Fruit fly (Drosophila melanogaster): Measurements from ENCODE around the gene Arglu1.

Arglu1 gene

dm6 chr2L:9956993-9957652, 19.2 kb upstream of the Arglu1 start, which contains the start of the genes CG4658 and CG5846 (continued):
- TF ChIP-seq lov (optimal IDR thresholded peaks at IDR 0.05) (no peak), lov (GFP tag; IDR thresholded peaks at IDR 0.05) (peak; percentile 86), Poxn (GFP tag; IDR thresholded peaks at IDR 0.05) (peak; percentile 62), CG6765 (GFP tag; optimal IDR thresholded peaks at IDR 0.05) (peak; percentile 63), HLHmδ (GFP tag; optimal IDR thresholded peaks at IDR 0.05) (no peak), CG18764 (GFP tag; optimal IDR thresholded peaks at IDR 0.05) (peak; percentile 93), B-H2 (GFP tag; optimal IDR thresholded peaks at IDR 0.05) (peak; percentile 85), NfI (GFP tag; optimal IDR thresholded peaks at IDR 0.05) (peak; percentile 87), trem (tag; optimal IDR thresholded peaks at IDR 0.05) (peak; percentile 95), CG12769 (tag; optimal IDR thresholded peaks at IDR 0.05) (no peak), CG32767 (GFP tag; IDR thresholded peaks at IDR 0.05) (peak; percentile 96), psq (GFP tag; optimal IDR thresholded peaks at IDR 0.05) (peak; percentile 81), Rx (GFP tag; IDR thresholded peaks at IDR 0.05) (peak; percentile 82), Ptx1 (GFP tag; IDR thresholded peaks at IDR 0.05) (peak; percentile 98), CG5180 (GFP tag; optimal IDR thresholded peaks at IDR 0.05) (no peak), Sry-δ (GFP tag; optimal IDR thresholded peaks at IDR 0.05) (peak; percentile 44), tll (GFP tag; optimal IDR thresholded peaks at IDR 0.05) (peak in 1 of 2 experiments; percentile 54), ttk (GFP tag; IDR thresholded peaks at IDR 0.05) (peak; percentile 96), sim (GFP tag; IDR thresholded peaks at IDR 0.05) (peak; percentile 93), CG18619 (GFP tag; optimal IDR thresholded peaks at IDR 0.05) (peak; percentile 87), CkIIα-i1 (GFP tag; IDR thresholded peaks at IDR 0.05) (no peak; the same call in 1 of the 2 replicates), H2.0 (GFP tag; IDR thresholded peaks at IDR 0.05) (peak; percentile 91), CG4820 (GFP tag; optimal IDR thresholded peaks at IDR 0.05) (peak; percentile 90), nom (GFP tag; optimal IDR thresholded peaks at IDR 0.05) (peak; percentile 70), CG4404 (GFP tag; IDR thresholded peaks at IDR 0.05) (peak; percentile 91), MESR4 (GFP tag; optimal IDR thresholded peaks at IDR 0.05) (peak; percentile 60), D19B (GFP tag; optimal IDR thresholded peaks at IDR 0.05) (peak; percentile 100), rib (GFP tag; IDR thresholded peaks at IDR 0.05) (peak; percentile 86), CG31224 (GFP tag; IDR thresholded peaks at IDR 0.05) (peak; percentile 90), bsh (GFP tag; optimal IDR thresholded peaks at IDR 0.05) (peak; percentile 16 to 97), CG10366 (GFP tag; IDR thresholded peaks at IDR 0.05) (peak; percentile 92), HLH54F (GFP tag; optimal IDR thresholded peaks at IDR 0.05) (peak; percentile 75), TFAM (GFP tag; optimal IDR thresholded peaks at IDR 0.05) (peak; percentile 67), sd (tag; optimal IDR thresholded peaks at IDR 0.05) (peak; percentile 84), CG17912 (GFP tag; optimal IDR thresholded peaks at IDR 0.05) (peak; percentile 9), z (GFP tag; IDR thresholded peaks at IDR 0.05) (peak; percentile 56; the same call in 1 of the 3 replicates), CG14860 (GFP tag; IDR thresholded peaks at IDR 0.05; ENCODE audit: partially characterized antibody) (no peak), dati (GFP tag; IDR thresholded peaks at IDR 0.05) (peak; percentile 79), Xrp1 (GFP tag; IDR thresholded peaks at IDR 0.05) (peak; percentile 98), wor (GFP tag; IDR thresholded peaks at IDR 0.05) (peak; percentile 90), sima (GFP tag; optimal IDR thresholded peaks at IDR 0.05) (no peak), Sry-β (GFP tag; optimal IDR thresholded peaks at IDR 0.05) (peak; percentile 39), Antp (GFP tag; optimal IDR thresholded peaks at IDR 0.05) (peak; percentile 33), Tbp (GFP tag; optimal IDR thresholded peaks at IDR 0.05) (no peak), bcd (GFP tag; optimal IDR thresholded peaks at IDR 0.05) (peak; percentile 93), Atf3 (GFP tag; optimal IDR thresholded peaks at IDR 0.05) (peak; percentile 68), zfh1 (GFP tag; IDR thresholded peaks at IDR 0.05) (peak; percentile 96), CG30020 (tag; optimal IDR thresholded peaks at IDR 0.05) (peak; percentile 78), CG15696 (tag; optimal IDR thresholded peaks at IDR 0.05) (peak; percentile 89), CG2199 (GFP tag; IDR thresholded peaks at IDR 0.05) (peak; percentile 77; the same call in 2 of the 3 replicates)
